Fruit fly (Drosophila melanogaster) whole organism, embryonic: ENCODE data around the gene CG16965.

Experiments
- Antp ChIP-seq: fragments of 200-800 bp; sonication (Bioruptor generic); optimal IDR thresholded peaks from 3 replicates; lab custom pipeline; 2016; ENCODE audit warnings: missing biosample characterization, missing genetic modification characterization
- CG10321 ChIP-seq: fragments of 200-800 bp; sonication (Bioruptor generic); IDR thresholded peaks from 2 replicates; pipeline ENCODE4 v1.3.6; 2022; ENCODE audit warnings: missing biosample characterization, missing genetic modification characterization
- CG10543 ChIP-seq: fragments of 200-800 bp; sonication (Bioruptor generic); optimal IDR thresholded peaks from 3 replicates; lab custom pipeline; 2017; ENCODE audit warnings: missing biosample characterization, mild to moderate bottlenecking, missing genetic modification characterization, moderate library complexity
- CG10959 ChIP-seq: fragments of 200-800 bp; sonication (Bioruptor generic); IDR thresholded peaks from 2 replicates; pipeline ENCODE4 v1.3.6; 2022; ENCODE audit warnings: missing biosample characterization, missing genetic modification characterization
- CG11247 ChIP-seq: fragments of 200-800 bp; sonication (Bioruptor generic); IDR thresholded peaks from 2 replicates; pipeline ENCODE4 v1.3.6; 2022; ENCODE audit warnings: missing biosample characterization, missing genetic modification characterization
- CG11504 ChIP-seq: fragments of 200-800 bp; sonication (Bioruptor generic); optimal IDR thresholded peaks from 3 replicates; lab custom pipeline; 2019; ENCODE audit warnings: missing biosample characterization, mild to moderate bottlenecking, missing genetic modification characterization, moderate library complexity
- CG11696 ChIP-seq: fragments of 200-800 bp; sonication (Bioruptor generic); IDR thresholded peaks from 2 replicates; pipeline ENCODE4 v1.3.6; 2022; ENCODE audit warnings: missing biosample characterization, missing genetic modification characterization
- CG12219 ChIP-seq: fragments of 200-800 bp; sonication (Bioruptor generic); optimal IDR thresholded peaks from 3 replicates; lab custom pipeline; 2018; ENCODE audit warnings: missing biosample characterization, mild to moderate bottlenecking, missing genetic modification characterization
- CG14014 ChIP-seq: fragments of 200-800 bp; sonication (Bioruptor generic); IDR thresholded peaks from 2 replicates; pipeline ENCODE4 v1.3.6; 2022; ENCODE audit warnings: missing biosample characterization, missing genetic modification characterization
- CG14965 ChIP-seq: fragments of 200-800 bp; sonication (Bioruptor generic); optimal IDR thresholded peaks from 2 replicates; lab custom pipeline; 2016; ENCODE audit warnings: missing biosample characterization, missing genetic modification characterization, borderline replicate concordance
- CG15011 ChIP-seq: fragments of 200-800 bp; sonication (Bioruptor generic); optimal IDR thresholded peaks from 3 replicates; lab custom pipeline; 2018; ENCODE audit warnings: missing biosample characterization, mild to moderate bottlenecking, missing genetic modification characterization
- CG1603 ChIP-seq: fragments of 200-800 bp; sonication (Bioruptor generic); optimal IDR thresholded peaks from 2 replicates; lab custom pipeline; 2019; ENCODE audit warnings: missing biosample characterization, mild to moderate bottlenecking, missing genetic modification characterization, moderate library complexity
- CG16779 ChIP-seq: fragments of 200-800 bp; sonication (Bioruptor generic); IDR thresholded peaks from 2 replicates; pipeline ENCODE4 v1.3.6; 2022; ENCODE audit warnings: missing biosample characterization, missing genetic modification characterization
- CG17612 ChIP-seq: fragments of 200-800 bp; sonication (Bioruptor generic); IDR thresholded peaks from 2 replicates; pipeline ENCODE4 v1.3.6; 2022; ENCODE audit warnings: missing biosample characterization, missing genetic modification characterization
- CG30403 ChIP-seq: fragments of 200-800 bp; sonication (Bioruptor generic); optimal IDR thresholded peaks from 3 replicates; lab custom pipeline; 2016; ENCODE audit warnings: missing biosample characterization, missing genetic modification characterization
- CG3838 ChIP-seq: fragments of 200-800 bp; sonication (Bioruptor generic); optimal IDR thresholded peaks from 3 replicates; lab custom pipeline; 2016; ENCODE audit warnings: missing biosample characterization, missing genetic modification characterization
- CG4328 ChIP-seq: fragments of 200-800 bp; sonication (Bioruptor generic); optimal IDR thresholded peaks from 3 replicates; lab custom pipeline; 2017; ENCODE audit warnings: missing biosample characterization, missing genetic modification reagents, missing genetic modification characterization
- Dad ChIP-seq: fragments of 200-800 bp; sonication (Bioruptor generic); optimal IDR thresholded peaks from 3 replicates; lab custom pipeline; 2016; ENCODE audit warnings: missing biosample characterization, missing genetic modification characterization
- Dbx ChIP-seq: fragments of 200-800 bp; sonication (Bioruptor generic); IDR thresholded peaks from 3 replicates; pipeline ENCODE4 v1.3.6; 2022; ENCODE audit warnings: missing biosample characterization, missing genetic modification characterization
- Deaf1 ChIP-seq: fragments of 200-800 bp; optimal IDR thresholded peaks from 3 replicates; lab custom pipeline; 2019; ENCODE audit warnings: missing biosample characterization, mild to moderate bottlenecking, missing genetic modification characterization, moderate library complexity
- Dip3 ChIP-seq: fragments of 200-800 bp; sonication (Bioruptor generic); optimal IDR thresholded peaks from 3 replicates; lab custom pipeline; 2016; ENCODE audit warnings: missing biosample characterization, missing genetic modification characterization
- Dp ChIP-seq: fragments of 200-800 bp; sonication (Bioruptor generic); optimal IDR thresholded peaks from 2 replicates; lab custom pipeline; 2018; ENCODE audit warnings: missing biosample characterization, mild to moderate bottlenecking, missing genetic modification characterization, moderate library complexity
- Drgx ChIP-seq: fragments of 200-800 bp; sonication (Bioruptor generic); IDR thresholded peaks from 2 replicates; pipeline ENCODE4 v1.3.6; 2022; ENCODE audit warnings: missing biosample characterization, missing genetic modification characterization
- Ets65A ChIP-seq: fragments of 200-800 bp; sonication (Bioruptor generic); peaks from one replicate; lab custom pipeline; 2016; ENCODE audit warnings: missing biosample characterization, missing genetic modification characterization
- Hey ChIP-seq: fragments of 200-800 bp; sonication (Bioruptor generic); optimal IDR thresholded peaks from 3 replicates; lab custom pipeline; 2018; ENCODE audit warnings: missing biosample characterization, mild to moderate bottlenecking, missing genetic modification characterization
- Jarid2 ChIP-seq: fragments of 200-800 bp; sonication (Bioruptor generic); optimal IDR thresholded peaks from 3 replicates; lab custom pipeline; 2017; ENCODE audit warnings: mild to moderate bottlenecking, missing biosample characterization, missing genetic modification reagents, missing genetic modification characterization
- MBD-R2 ChIP-seq: fragments of 200-800 bp; sonication (Bioruptor generic); IDR thresholded peaks from 2 replicates; pipeline ENCODE4 v1.3.6; 2022; ENCODE audit warnings: missing biosample characterization, missing genetic modification characterization
- MESR4 ChIP-seq: fragments of 200-800 bp; sonication (Bioruptor generic); optimal IDR thresholded peaks from 2 replicates; lab custom pipeline; 2018; ENCODE audit warnings: missing biosample characterization, mild to moderate bottlenecking, missing genetic modification characterization, moderate library complexity
- Meics ChIP-seq: fragments of 200-800 bp; sonication (Bioruptor generic); optimal IDR thresholded peaks from 2 replicates; lab custom pipeline; 2017; ENCODE audit warnings: missing biosample characterization, mild to moderate bottlenecking, missing genetic modification characterization
- Nf-YA ChIP-seq: fragments of 200-800 bp; sonication (Bioruptor generic); IDR thresholded peaks from 2 replicates; pipeline ENCODE4 v1.3.6; 2022; ENCODE audit warnings: missing biosample characterization, missing genetic modification characterization
- Side ChIP-seq: fragments of 200-800 bp; sonication (Bioruptor generic); optimal IDR thresholded peaks from 2 replicates; lab custom pipeline; 2016; ENCODE audit warnings: missing biosample characterization, missing genetic modification characterization
- Six4 ChIP-seq: fragments of 200-800 bp; sonication (Bioruptor generic); optimal IDR thresholded peaks from 2 replicates; lab custom pipeline; 2016; ENCODE audit warnings: missing biosample characterization, missing genetic modification characterization
- Sry-δ ChIP-seq: fragments of 200-800 bp; sonication (Bioruptor generic); optimal IDR thresholded peaks from 2 replicates; lab custom pipeline; 2016; ENCODE audit warnings: missing biosample characterization, missing genetic modification characterization
- Stat92E ChIP-seq, 3 experiments: fragments of >200 bp in 2 of 3; fragments of 200-800 bp in 1 of 3; sonication (Bioruptor generic) in 1 of 3; optimal IDR thresholded peaks; 2 replicates each; lab custom pipeline; 2017 to 2019; ENCODE audit warnings: missing biosample characterization in 3 of 3, missing genetic modification characterization in 3 of 3, mild to moderate bottlenecking in 1 of 3, moderate library complexity in 1 of 3
- Tbp ChIP-seq: fragments of >200 bp; optimal IDR thresholded peaks from 2 replicates; lab custom pipeline; 2018; ENCODE audit warnings: missing biosample characterization, missing genetic modification characterization
- ato ChIP-seq: fragments of 200-800 bp; sonication (Bioruptor generic); IDR thresholded peaks from 2 replicates; pipeline ENCODE4 v1.3.6; 2022; ENCODE audit warnings: missing biosample characterization, missing genetic modification characterization; ENCODE audit not compliant: partially characterized antibody
- caup ChIP-seq: fragments of 200-800 bp; sonication (Bioruptor generic); optimal IDR thresholded peaks from 3 replicates; lab custom pipeline; 2017; ENCODE audit warnings: missing biosample characterization, mild to moderate bottlenecking, missing genetic modification characterization, moderate library complexity; ENCODE audit not compliant: severe bottlenecking
- cg ChIP-seq: fragments of 200-800 bp; sonication (Bioruptor generic); optimal IDR thresholded peaks from 3 replicates; lab custom pipeline; 2019; ENCODE audit warnings: missing biosample characterization, mild to moderate bottlenecking, missing genetic modification characterization, moderate library complexity
- da ChIP-seq: fragments of 200-800 bp; sonication (Bioruptor generic); optimal IDR thresholded peaks from 2 replicates; lab custom pipeline; 2016; ENCODE audit warnings: missing biosample characterization, missing genetic modification characterization
- gcm2 ChIP-seq: fragments of 200-800 bp; sonication (Bioruptor generic); optimal IDR thresholded peaks from 2 replicates; lab custom pipeline; 2016; ENCODE audit warnings: missing biosample characterization, missing genetic modification characterization
- grn ChIP-seq: fragments of 200-800 bp; sonication (Bioruptor generic); optimal IDR thresholded peaks from 3 replicates; lab custom pipeline; 2017; ENCODE audit warnings: missing biosample characterization, missing genetic modification characterization
- kah ChIP-seq: fragments of 200-800 bp; sonication (Bioruptor generic); optimal IDR thresholded peaks from 2 replicates; lab custom pipeline; 2018; ENCODE audit warnings: missing biosample characterization, mild to moderate bottlenecking, missing genetic modification characterization
- lbe ChIP-seq: fragments of 200-800 bp; sonication (Bioruptor generic); optimal IDR thresholded peaks from 2 replicates; lab custom pipeline; 2016; ENCODE audit warnings: missing biosample characterization, mild to moderate bottlenecking, missing genetic modification characterization
- lov ChIP-seq, 2 experiments: fragments of 200-800 bp in 1 of 2; fragments of >200 bp in 1 of 2; sonication (Bioruptor generic) in 1 of 2; IDR thresholded peaks in 1 of 2; optimal IDR thresholded peaks in 1 of 2; 2 replicates in 1 of 2; 3 replicates in 1 of 2; pipeline versions ENCODE4 v1.3.6 to Lab custom; 2017 to 2022; ENCODE audit warnings: missing biosample characterization in 1 of 2, missing genetic modification characterization in 1 of 2
- row ChIP-seq: fragments of 200-800 bp; sonication (Bioruptor generic); IDR thresholded peaks from 3 replicates; pipeline ENCODE4 v1.3.6; 2022; ENCODE audit warnings: missing biosample characterization, missing genetic modification characterization
- sens ChIP-seq: fragments of 200-800 bp; sonication (Bioruptor generic); peaks from one replicate; lab custom pipeline; 2016; ENCODE audit warnings: missing biosample characterization, missing genetic modification characterization
- tio ChIP-seq: fragments of 200-800 bp; sonication (Bioruptor generic); optimal IDR thresholded peaks from 2 replicates; lab custom pipeline; 2017; ENCODE audit warnings: missing biosample characterization, missing genetic modification characterization, inconsistent platforms
- toy ChIP-seq: fragments of 200-800 bp; sonication (Bioruptor generic); IDR thresholded peaks from 2 replicates; pipeline ENCODE4 v1.3.6; 2022; ENCODE audit warnings: missing biosample characterization, missing genetic modification characterization
- usp ChIP-seq: fragments of >200 bp; optimal IDR thresholded peaks from 2 replicates; lab custom pipeline; 2017; ENCODE audit warnings: missing biosample characterization, missing genetic modification characterization
- yki ChIP-seq: fragments of >200 bp; optimal IDR thresholded peaks from 3 replicates; lab custom pipeline; 2018

CG16965 gene

dm6 chr2L:11965610-11966594 lies 15.5 kb upstream of the CG16965 start:
- TF ChIP-seq Hey (tag; lab: Kevin White, UChicago) = no peak
- TF ChIP-seq CG16779 (GFP tag; lab: Robert Waterston, UW) = no peak
- no peak for TF ChIP-seq yki (lab: Kevin White, UChicago)
- no peak for TF ChIP-seq CG10543 (GFP tag; lab: Kevin White, UChicago)
- no peak for TF ChIP-seq CG15011 (GFP tag; lab: Kevin White, UChicago)
- no peak for TF ChIP-seq gcm2 (GFP tag; lab: Kevin White, UChicago)
- no peak for TF ChIP-seq CG11696 (GFP tag; lab: Robert Waterston, UW)
- TF ChIP-seq Meics (GFP tag; lab: Kevin White, UChicago) = no peak
- TF ChIP-seq caup (GFP tag; lab: Kevin White, UChicago) = no peak
- TF ChIP-seq row (GFP tag; lab: Robert Waterston, UW) = no peak
- no peak for TF ChIP-seq grn (GFP tag; lab: Kevin White, UChicago)
- no peak for TF ChIP-seq CG12219 (GFP tag; lab: Kevin White, UChicago)
- TF ChIP-seq CG14014 = no peak
- TF ChIP-seq Stat92E (GFP tag; optimal IDR thresholded peaks at IDR 0.05; lab: Kevin White, UChicago) = no peak
- TF ChIP-seq tio = no peak
- 0 out of 2 replicates have a peak, but pooled peaks have one; percentile 8 for TF ChIP-seq CG11247
- no peak for TF ChIP-seq Six4 (GFP tag; lab: Kevin White, UChicago)
- no peak for TF ChIP-seq CG1603 (tag; lab: Kevin White, UChicago)
- no peak for TF ChIP-seq Side (GFP tag; lab: Kevin White, UChicago)
- TF ChIP-seq Drgx = 0 out of 2 replicates have a peak, but pooled peaks have one; percentile 12
- no peak for TF ChIP-seq ato (GFP tag; lab: Robert Waterston, UW)
- no peak for TF ChIP-seq kah (GFP tag; lab: Kevin White, UChicago)
- no peak for TF ChIP-seq CG17612
- TF ChIP-seq usp = no peak
- TF ChIP-seq Dp (GFP tag; lab: Kevin White, UChicago) = no peak
- no peak for TF ChIP-seq Jarid2
- TF ChIP-seq CG3838 (GFP tag; lab: Kevin White, UChicago) = no peak
- no peak for TF ChIP-seq Dad
- no peak for TF ChIP-seq toy (GFP tag; lab: Robert Waterston, UW)
- no peak for TF ChIP-seq da
- TF ChIP-seq cg (GFP tag; lab: Kevin White, UChicago) = peak; percentile 5
- TF ChIP-seq MBD-R2 (GFP tag; lab: Robert Waterston, UW) = no peak
- no peak for TF ChIP-seq MESR4
- TF ChIP-seq CG14965 (GFP tag; lab: Kevin White, UChicago) = no peak
- TF ChIP-seq CG4328 (GFP tag; lab: Kevin White, UChicago) = no peak
- no peak for TF ChIP-seq Antp
- no peak for TF ChIP-seq CG30403
- no peak for TF ChIP-seq Dbx
- no peak for TF ChIP-seq CG11504
- no peak for TF ChIP-seq Nf-YA (GFP tag; lab: Robert Waterston, UW)
- TF ChIP-seq lbe (GFP tag; lab: Kevin White, UChicago) = peak; percentile 0
- TF ChIP-seq Dip3 (GFP tag; lab: Kevin White, UChicago) = no peak
- peak; percentile 79 for TF ChIP-seq sens
- no peak for TF ChIP-seq lov (optimal IDR thresholded peaks at IDR 0.05; lab: Kevin White, UChicago)
- TF ChIP-seq lov (GFP tag; IDR thresholded peaks at IDR 0.05; lab: Robert Waterston, UW) = no peak
- TF ChIP-seq Ets65A = peak; percentile 2
- TF ChIP-seq CG10959 = no peak
- TF ChIP-seq Deaf1 = no peak
- TF ChIP-seq Sry-δ (GFP tag; lab: Kevin White, UChicago) = no peak
- no peak for TF ChIP-seq Tbp
- no peak for TF ChIP-seq CG10321
